Worm (Caenorhabditis elegans) whole organism, L4 larva: ENCODE data around the gene srd-47.

Experiments
- egl-43 ChIP-seq: fragments of 200-800 bp; sonication (Bioruptor generic); IDR thresholded peaks from 2 replicates; pipeline ENCODE4 v1.3.6; 2022; ENCODE audit warnings: missing genetic modification reagents, missing genetic modification characterization, missing compliant biosample characterization
- lin-15B ChIP-seq: fragments of 150-350 bp; sonication (generic microtip); optimal IDR thresholded peaks from 3 replicates; lab custom pipeline; 2014; ENCODE audit warnings: missing biosample characterization, missing genetic modification characterization
- skn-1 ChIP-seq: fragments of 150-350 bp; optimal IDR thresholded peaks from 2 replicates; lab custom pipeline; 2014; ENCODE audit warnings: missing biosample characterization, missing genetic modification characterization
- unc-62 ChIP-seq, 3 experiments: fragments of 150-350 bp in 1 of 3; sonication (generic microtip); optimal IDR thresholded peaks in 2 of 3; peaks in 1 of 3; 1 replicate in 1 of 3; 2 replicates in 2 of 3; lab custom pipeline; 2014 to 2017; ENCODE audit warnings: missing biosample characterization in 3 of 3, missing genetic modification characterization in 3 of 3, missing genetic modification reagents in 3 of 3, missing genotype in 1 of 3
- zag-1 ChIP-seq: fragments of 150-350 bp; optimal IDR thresholded peaks from 2 replicates; lab custom pipeline; 2014; ENCODE audit warnings: missing biosample characterization, missing genetic modification characterization

DNA sequence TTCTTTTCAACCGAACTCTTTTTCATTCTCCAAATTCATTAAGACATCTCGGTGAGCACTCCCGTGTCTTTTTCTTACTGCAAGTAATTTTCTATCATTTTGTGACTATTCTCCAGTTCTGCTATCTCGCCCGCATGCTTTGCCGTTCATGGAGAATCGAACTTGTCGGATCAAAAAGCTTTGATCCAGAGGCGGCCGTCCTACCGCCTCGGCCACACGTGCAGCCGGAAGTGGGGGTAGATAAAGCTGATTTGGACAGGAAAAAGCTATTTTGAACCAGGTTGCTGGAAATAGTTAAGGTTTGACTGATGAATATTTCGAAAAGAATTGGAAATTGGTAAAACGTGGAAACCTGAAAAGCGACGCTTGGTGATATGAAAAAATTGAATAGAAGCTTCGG lies 29.2 kb upstream of the srd-47 start:
- no peak for TF ChIP-seq unc-62 (GFP tag; optimal IDR thresholded peaks at IDR 0.05 in 1 of 2; lab: Kevin White, UChicago)
- no peak for TF ChIP-seq unc-62 (tag; optimal IDR thresholded peaks at IDR 0.05; lab: Kevin White, UChicago)
- no peak for TF ChIP-seq egl-43 (GFP tag; lab: Robert Waterston, UW)
- TF ChIP-seq skn-1 (tag; lab: Kevin White, UChicago), result no peak
- no peak for TF ChIP-seq zag-1 (tag; lab: Kevin White, UChicago)
- no peak for TF ChIP-seq lin-15B
